Fruit fly (Drosophila melanogaster): ENCODE measurements around the gene robl37BC.
A peak's percentile ranks its signal among the peaks of the same experiment; 100 is the strongest.

The robl37BC gene

dm6 chr2L:18966844-18967243 lies 43.8 kb upstream of the robl37BC start (continued):
- TF ChIP-seq CG10366 (GFP tag; IDR thresholded peaks at IDR 0.05) (peak; percentile 33; the same call in 1 of the 2 replicates), CG42726 (GFP tag; IDR thresholded peaks at IDR 0.05; ENCODE audit: partially characterized antibody) (no peak), dmrt99B (tag; optimal IDR thresholded peaks at IDR 0.05) (peak; percentile 48), CG4730 (GFP tag; IDR thresholded peaks at IDR 0.05) (0 out of 2 replicates have a peak, but pooled peaks have one; percentile 14), vvl (GFP tag; IDR thresholded peaks at IDR 0.05) (peak; percentile 49), CG2712 (tag; optimal IDR thresholded peaks at IDR 0.05) (peak; percentile 57), Awh (GFP tag; IDR thresholded peaks at IDR 0.05) (no peak; the same call in 1 of the 2 replicates), cg (GFP tag; optimal IDR thresholded peaks at IDR 0.05) (no peak), Hr51 (GFP tag; optimal IDR thresholded peaks at IDR 0.05) (peak in 1 of 2 experiments; percentile 47), CG14710 (tag; optimal IDR thresholded peaks at IDR 0.05) (no peak), CG10979 (tag; optimal IDR thresholded peaks at IDR 0.05) (no peak), sisA (GFP tag; IDR thresholded peaks at IDR 0.05) (no peak), CG9727 (GFP tag; optimal IDR thresholded peaks at IDR 0.05) (no peak), Sin3A (optimal IDR thresholded peaks at IDR 0.05) (no peak), CG4820 (GFP tag; optimal IDR thresholded peaks at IDR 0.05) (no peak), ac (GFP tag; optimal IDR thresholded peaks at IDR 0.05) (no peak), CG6272 (GFP tag; IDR thresholded peaks at IDR 0.05) (0 out of 2 replicates have a peak, but pooled peaks have one; percentile 31), ems (GFP tag; optimal IDR thresholded peaks at IDR 0.05) (no peak), CG1602 (GFP tag; optimal IDR thresholded peaks at IDR 0.05) (no peak), NK7.1 (GFP tag; optimal IDR thresholded peaks at IDR 0.05) (no peak), CG9215 (GFP tag; IDR thresholded peaks at IDR 0.05) (peak; percentile 71), Meics (GFP tag; optimal IDR thresholded peaks at IDR 0.05) (peak; percentile 74), CG10321 (GFP tag; IDR thresholded peaks at IDR 0.05) (no peak), CG7556 (GFP tag; optimal IDR thresholded peaks at IDR 0.05) (no peak), shn (GFP tag; optimal IDR thresholded peaks at IDR 0.05) (no peak), caup (GFP tag; optimal IDR thresholded peaks at IDR 0.05; ENCODE audit: severe bottlenecking) (no peak), kah (GFP tag; optimal IDR thresholded peaks at IDR 0.05) (no peak), dm (GFP tag; optimal IDR thresholded peaks at IDR 0.05) (no peak), inv (GFP tag; IDR thresholded peaks at IDR 0.05; ENCODE audit: partially characterized antibody) (no peak), phol (tag; optimal IDR thresholded peaks at IDR 0.05) (no peak), CG2202 (tag; optimal IDR thresholded peaks at IDR 0.05) (no peak), CG14965 (GFP tag; optimal IDR thresholded peaks at IDR 0.05; ENCODE audit: borderline replicate concordance) (no peak), Dref (GFP tag; IDR thresholded peaks at IDR 0.05) (no peak), abd-A (tag; optimal IDR thresholded peaks at IDR 0.05) (no peak), Atf3 (GFP tag; optimal IDR thresholded peaks at IDR 0.05) (no peak), CG2120 (GFP tag; optimal IDR thresholded peaks at IDR 0.05) (no peak), Sry-β (GFP tag; optimal IDR thresholded peaks at IDR 0.05) (no peak), YL-1 (GFP tag; optimal IDR thresholded peaks at IDR 0.05) (no peak), unpg (GFP tag; optimal IDR thresholded peaks at IDR 0.05) (peak; percentile 26), CG12104 (GFP tag; optimal IDR thresholded peaks at IDR 0.05) (no peak), CG7786 (GFP tag; optimal IDR thresholded peaks at IDR 0.05) (no peak), CG14014 (GFP tag; IDR thresholded peaks at IDR 0.05) (peak; percentile 51; the same call in 1 of the 2 replicates), kni (GFP tag; optimal IDR thresholded peaks at IDR 0.05) (no peak), hbn (GFP tag; IDR thresholded peaks at IDR 0.05; ENCODE audit: partially characterized antibody) (no peak), Lim3 (GFP tag; IDR thresholded peaks at IDR 0.05) (no peak), otp (GFP tag; IDR thresholded peaks at IDR 0.05) (no peak), CG17359 (tag; optimal IDR thresholded peaks at IDR 0.05) (peak; percentile 36), CG10959 (GFP tag; IDR thresholded peaks at IDR 0.05) (no peak), CG6813 (GFP tag; optimal IDR thresholded peaks at IDR 0.05) (peak; percentile 34), sens-2 (GFP tag; IDR thresholded peaks at IDR 0.05) (no peak), Oli (tag; optimal IDR thresholded peaks at IDR 0.05) (no peak)

Measured in whole organism, embryonic.